Worm (Caenorhabditis elegans) whole organism, L3 larva: ENCODE data around the gene C37H5.5.

Experiments used
- fkh-10 ChIP-seq: sonication (generic microtip); optimal IDR thresholded peaks from 2 replicates; lab custom pipeline; 2017; ENCODE audit warnings: missing biosample characterization, missing genetic modification reagents, missing genetic modification characterization
- snpc-4 ChIP-seq: fragments of 150-350 bp; optimal IDR thresholded peaks from 2 replicates; lab custom pipeline; 2014; ENCODE audit warnings: missing biosample characterization, missing genetic modification characterization
- tbx-2 ChIP-seq: sonication (generic microtip); optimal IDR thresholded peaks from 2 replicates; lab custom pipeline; 2016; ENCODE audit warnings: mild to moderate bottlenecking, missing genetic modification characterization, missing compliant biosample characterization
- unc-62 ChIP-seq: fragments of 150-350 bp; sonication (generic microtip); optimal IDR thresholded peaks from 4 replicates; lab custom pipeline; 2014; ENCODE audit warnings: missing biosample characterization, missing genetic modification reagents, missing genetic modification characterization

- TF ChIP-seq snpc-4 (no peak), unc-62 (GFP tag; lab: Kevin White, UChicago) (no peak), tbx-2 (no peak), fkh-10 (GFP tag; lab: Kevin White, UChicago) (no peak)
Measured at ce11 chrV:4794308-4794707, 32.9 kb upstream of the C37H5.5 start, which contains the start of gene R02F11.2.
